Fruit fly (Drosophila melanogaster) whole organism, embryonic: ENCODE measurements around the gene CG12728.

Experiments
- ATbp ChIP-seq: fragments of 200-800 bp; sonication (Bioruptor generic); optimal IDR thresholded peaks from 2 replicates; lab custom pipeline; 2017; ENCODE audit warnings: missing biosample characterization, mild to moderate bottlenecking, missing genetic modification characterization, missing genetic modification reagents
- Ada2b ChIP-seq: fragments of 200-800 bp; sonication (Bioruptor generic); IDR thresholded peaks from 2 replicates; pipeline ENCODE4 v1.3.6; 2022; ENCODE audit warnings: missing biosample characterization, missing genetic modification characterization
- Blimp-1 ChIP-seq: fragments of 200-800 bp; sonication (Bioruptor generic); optimal IDR thresholded peaks from 3 replicates; lab custom pipeline; 2018; ENCODE audit warnings: missing biosample characterization, missing genetic modification characterization, mild to moderate bottlenecking, moderate library complexity, missing genetic modification reagents
- BtbVII ChIP-seq: fragments of 200-800 bp; sonication (Bioruptor generic); optimal IDR thresholded peaks from 3 replicates; lab custom pipeline; 2017; ENCODE audit warnings: missing biosample characterization, mild to moderate bottlenecking, missing genetic modification characterization
- CG11504 ChIP-seq: fragments of 200-800 bp; sonication (Bioruptor generic); optimal IDR thresholded peaks from 3 replicates; lab custom pipeline; 2019; ENCODE audit warnings: missing biosample characterization, mild to moderate bottlenecking, missing genetic modification characterization, moderate library complexity
- CG12942 ChIP-seq: fragments of 200-800 bp; sonication (Bioruptor generic); optimal IDR thresholded peaks from 3 replicates; lab custom pipeline; 2016; ENCODE audit warnings: missing biosample characterization, missing genetic modification characterization
- CG16813 ChIP-seq: fragments of 200-800 bp; sonication (Bioruptor generic); IDR thresholded peaks from 3 replicates; pipeline ENCODE4 v1.3.6; 2022; ENCODE audit warnings: missing biosample characterization, missing genetic modification characterization; ENCODE audit not compliant: partially characterized antibody
- CG17361 ChIP-seq: fragments of 200-800 bp; sonication (Bioruptor generic); IDR thresholded peaks from 3 replicates; pipeline ENCODE4 v1.3.6; 2022; ENCODE audit warnings: missing biosample characterization, missing genetic modification characterization
- CG18476 ChIP-seq: fragments of 200-800 bp; sonication (Bioruptor generic); optimal IDR thresholded peaks from 2 replicates; lab custom pipeline; 2016; ENCODE audit warnings: missing biosample characterization, mild to moderate bottlenecking, missing genetic modification characterization
- CG2712 ChIP-seq: fragments of 200-800 bp; optimal IDR thresholded peaks from 3 replicates; lab custom pipeline; 2019; ENCODE audit warnings: missing biosample characterization, mild to moderate bottlenecking, missing genetic modification characterization, moderate library complexity
- CG32772 ChIP-seq: fragments of 200-800 bp; sonication (Bioruptor generic); IDR thresholded peaks from 2 replicates; pipeline ENCODE4 v1.3.6; 2022; ENCODE audit warnings: missing biosample characterization, missing genetic modification characterization
- CG4617 ChIP-seq: fragments of 200-800 bp; sonication (Bioruptor generic); optimal IDR thresholded peaks from 3 replicates; lab custom pipeline; 2016; ENCODE audit warnings: missing biosample characterization, missing genetic modification characterization, borderline replicate concordance
- CG6689 ChIP-seq: fragments of 200-800 bp; sonication (Bioruptor generic); IDR thresholded peaks from 2 replicates; pipeline ENCODE4 v1.3.6; 2022; ENCODE audit warnings: missing biosample characterization, missing genetic modification characterization
- CG7839 ChIP-seq: fragments of 200-800 bp; sonication (Bioruptor generic); optimal IDR thresholded peaks from 3 replicates; lab custom pipeline; 2018; ENCODE audit warnings: missing biosample characterization, mild to moderate bottlenecking, missing genetic modification characterization, moderate library complexity
- CG8089 ChIP-seq: fragments of 200-800 bp; sonication (Bioruptor generic); optimal IDR thresholded peaks from 3 replicates; lab custom pipeline; 2016; ENCODE audit warnings: missing biosample characterization, missing genetic modification characterization
- CG8290 ChIP-seq, 3 experiments: fragments of 200-800 bp; sonication (Bioruptor generic); optimal IDR thresholded peaks; 2 replicates each; lab custom pipeline; 2016 to 2019; ENCODE audit warnings: missing biosample characterization in 3 of 3, missing genetic modification characterization in 3 of 3, mild to moderate bottlenecking in 2 of 3, moderate library complexity in 1 of 3
- CG8924 ChIP-seq: fragments of 200-800 bp; optimal IDR thresholded peaks from 3 replicates; lab custom pipeline; 2019; ENCODE audit warnings: missing biosample characterization, mild to moderate bottlenecking, missing genetic modification characterization, moderate library complexity
- CG9437 ChIP-seq: fragments of 200-800 bp; sonication (Bioruptor generic); optimal IDR thresholded peaks from 2 replicates; lab custom pipeline; 2018; ENCODE audit warnings: missing biosample characterization, mild to moderate bottlenecking, missing genetic modification characterization
- CTCF ChIP-seq: fragments of 200-800 bp; sonication (Bioruptor generic); optimal IDR thresholded peaks from 2 replicates; lab custom pipeline; 2017; ENCODE audit warnings: missing biosample characterization, mild to moderate bottlenecking, missing genetic modification characterization, moderate library complexity
- Camta ChIP-seq: fragments of 200-800 bp; sonication (Bioruptor generic); optimal IDR thresholded peaks from 2 replicates; lab custom pipeline; 2016; ENCODE audit warnings: missing biosample characterization, missing genetic modification characterization
- D19A ChIP-seq: fragments of 200-800 bp; optimal IDR thresholded peaks from 3 replicates; lab custom pipeline; 2019; ENCODE audit warnings: missing biosample characterization, mild to moderate bottlenecking, missing genetic modification characterization, moderate library complexity
- Drgx ChIP-seq: fragments of 200-800 bp; sonication (Bioruptor generic); IDR thresholded peaks from 2 replicates; pipeline ENCODE4 v1.3.6; 2022; ENCODE audit warnings: missing biosample characterization, missing genetic modification characterization
- Elba2 ChIP-seq: fragments of 200-800 bp; sonication (Bioruptor generic); optimal IDR thresholded peaks from 3 replicates; lab custom pipeline; 2016; ENCODE audit warnings: missing biosample characterization, missing genetic modification characterization
- Hey ChIP-seq: fragments of 200-800 bp; sonication (Bioruptor generic); optimal IDR thresholded peaks from 3 replicates; lab custom pipeline; 2018; ENCODE audit warnings: missing biosample characterization, mild to moderate bottlenecking, missing genetic modification characterization
- HmgD ChIP-seq: fragments of 200-800 bp; sonication (Bioruptor generic); optimal IDR thresholded peaks from 3 replicates; lab custom pipeline; 2016; ENCODE audit warnings: missing biosample characterization, missing genetic modification characterization
- Kr ChIP-seq: fragments of 200-800 bp; sonication (Bioruptor generic); optimal IDR thresholded peaks from 2 replicates; lab custom pipeline; 2017; ENCODE audit warnings: missing biosample characterization, mild to moderate bottlenecking, missing genetic modification characterization
- Mrtf ChIP-seq: fragments of 200-800 bp; sonication (Bioruptor generic); IDR thresholded peaks from 3 replicates; pipeline ENCODE4 v1.3.6; 2022; ENCODE audit warnings: missing biosample characterization, missing genetic modification characterization
- Oli ChIP-seq: fragments of 200-800 bp; sonication (Bioruptor generic); optimal IDR thresholded peaks from 2 replicates; lab custom pipeline; 2018; ENCODE audit warnings: missing biosample characterization, mild to moderate bottlenecking, missing genetic modification characterization, moderate library complexity
- Opbp ChIP-seq: fragments of 200-800 bp; sonication (Bioruptor generic); IDR thresholded peaks from 3 replicates; pipeline ENCODE4 v1.3.6; 2022; ENCODE audit warnings: missing biosample characterization, missing genetic modification characterization; ENCODE audit not compliant: partially characterized antibody
- Rfx ChIP-seq: fragments of 200-800 bp; sonication (Bioruptor generic); IDR thresholded peaks from 2 replicates; pipeline ENCODE4 v1.3.6; 2022; ENCODE audit warnings: missing biosample characterization, missing genetic modification characterization
- Scr ChIP-seq: fragments of 200-800 bp; sonication (Bioruptor generic); IDR thresholded peaks from 2 replicates; pipeline ENCODE4 v1.3.6; 2022; ENCODE audit warnings: missing biosample characterization, missing genetic modification characterization; ENCODE audit not compliant: partially characterized antibody
- Ssrp ChIP-seq: fragments of 200-800 bp; sonication (Bioruptor generic); optimal IDR thresholded peaks from 2 replicates; lab custom pipeline; 2018; ENCODE audit warnings: missing biosample characterization, mild to moderate bottlenecking, missing genetic modification characterization, moderate library complexity
- Taf1 ChIP-seq: fragments of 200-800 bp; sonication (Bioruptor generic); IDR thresholded peaks from 2 replicates; pipeline ENCODE4 v1.3.6; 2022; ENCODE audit warnings: missing biosample characterization, missing genetic modification characterization
- Usf ChIP-seq: fragments of 200-800 bp; sonication (Bioruptor generic); optimal IDR thresholded peaks from 2 replicates; lab custom pipeline; 2017; ENCODE audit warnings: missing genotype, missing biosample characterization, missing genetic modification characterization
- ara ChIP-seq: fragments of 200-800 bp; sonication (Bioruptor generic); IDR thresholded peaks from 2 replicates; pipeline ENCODE4 v1.3.6; 2022; ENCODE audit warnings: missing biosample characterization, missing genetic modification characterization
- chn ChIP-seq: fragments of 200-800 bp; sonication (Bioruptor generic); optimal IDR thresholded peaks from 2 replicates; lab custom pipeline; 2016; ENCODE audit warnings: missing biosample characterization, missing genetic modification characterization
- dmrt99B ChIP-seq: fragments of 200-800 bp; sonication (Bioruptor generic); optimal IDR thresholded peaks from 2 replicates; lab custom pipeline; 2018; ENCODE audit warnings: missing biosample characterization, mild to moderate bottlenecking, missing genetic modification characterization, moderate library complexity
- fd64A ChIP-seq: fragments of 200-800 bp; sonication (Bioruptor generic); optimal IDR thresholded peaks from 3 replicates; lab custom pipeline; 2018; ENCODE audit warnings: missing biosample characterization, mild to moderate bottlenecking, missing genetic modification characterization
- hth ChIP-seq: fragments of >200 bp; optimal IDR thresholded peaks from 2 replicates; lab custom pipeline; 2017; ENCODE audit warnings: inconsistent platforms
- jigr1 ChIP-seq: fragments of 200-800 bp; sonication (Bioruptor generic); IDR thresholded peaks from 3 replicates; pipeline ENCODE4 v1.3.6; 2022; ENCODE audit warnings: missing biosample characterization, missing genetic modification characterization
- klu ChIP-seq: fragments of 200-800 bp; sonication (Bioruptor generic); IDR thresholded peaks from 2 replicates; pipeline ENCODE4 v1.3.6; 2022; ENCODE audit warnings: missing biosample characterization, missing genetic modification characterization
- lmd ChIP-seq: fragments of 200-800 bp; sonication (Bioruptor generic); IDR thresholded peaks from 2 replicates; pipeline ENCODE4 v1.3.6; 2022; ENCODE audit warnings: missing biosample characterization, missing genetic modification characterization
- lola ChIP-seq, 3 experiments: fragments of >200 bp in 2 of 3; fragments of 200-800 bp in 1 of 3; sonication (Bioruptor generic) in 1 of 3; optimal IDR thresholded peaks; 2 replicates each; lab custom pipeline; 2017 to 2019; ENCODE audit warnings: missing biosample characterization in 3 of 3, missing genetic modification characterization in 3 of 3, mild to moderate bottlenecking in 1 of 3, moderate library complexity in 1 of 3
- org-1 ChIP-seq: fragments of 200-800 bp; sonication (Bioruptor generic); optimal IDR thresholded peaks from 2 replicates; lab custom pipeline; 2017; ENCODE audit warnings: missing biosample characterization, missing genetic modification characterization
- peb ChIP-seq: fragments of 200-800 bp; sonication (Bioruptor generic); IDR thresholded peaks from 2 replicates; pipeline ENCODE4 v1.3.6; 2022; ENCODE audit warnings: missing biosample characterization, missing genetic modification characterization
- psq ChIP-seq: fragments of 200-800 bp; sonication (Bioruptor generic); optimal IDR thresholded peaks from 2 replicates; lab custom pipeline; 2017; ENCODE audit warnings: missing biosample characterization, missing genetic modification characterization
- repo ChIP-seq: fragments of 200-800 bp; sonication (Bioruptor generic); optimal IDR thresholded peaks from 2 replicates; lab custom pipeline; 2016; ENCODE audit warnings: missing biosample characterization, missing genetic modification characterization
- ttk ChIP-seq: fragments of 200-800 bp; sonication (Bioruptor generic); IDR thresholded peaks from 2 replicates; pipeline ENCODE4 v2.1.2; 2022; ENCODE audit warnings: missing biosample characterization, missing genetic modification characterization
- unpg ChIP-seq: fragments of 200-800 bp; sonication (Bioruptor generic); optimal IDR thresholded peaks from 3 replicates; lab custom pipeline; 2018; ENCODE audit warnings: missing biosample characterization, mild to moderate bottlenecking, missing genetic modification characterization, moderate library complexity
- zfh1 ChIP-seq: fragments of 200-800 bp; sonication (Bioruptor generic); IDR thresholded peaks from 3 replicates; pipeline ENCODE4 v1.3.6; 2022; ENCODE audit warnings: missing biosample characterization, missing genetic modification characterization

Gene CG12728

dm6 chrX:5980883-5981282 is 38.5 kb downstream of the CG12728 start (continued):
- peak; percentile 51 for TF ChIP-seq Ssrp (tag; lab: Kevin White, UChicago)
- TF ChIP-seq unpg: peak; percentile 82
- TF ChIP-seq lola (GFP tag; optimal IDR thresholded peaks at IDR 0.05; lab: Kevin White, UChicago): no peak
- TF ChIP-seq CG16813 (GFP tag; lab: Robert Waterston, UW): no peak
- TF ChIP-seq klu (GFP tag; lab: Robert Waterston, UW): peak; percentile 65; the same call in 1 of the 2 replicates
- TF ChIP-seq Kr (GFP tag; lab: Kevin White, UChicago): no peak
- peak; percentile 32; the same call in 1 of the 3 replicates for TF ChIP-seq jigr1 (GFP tag; lab: Robert Waterston, UW)
- TF ChIP-seq zfh1 (GFP tag; lab: Robert Waterston, UW): peak; percentile 81
- peak; percentile 57 for TF ChIP-seq peb (GFP tag; lab: Robert Waterston, UW)
- TF ChIP-seq Hey: no peak
- TF ChIP-seq BtbVII (GFP tag; lab: Kevin White, UChicago): peak; percentile 78
- peak; percentile 53 for TF ChIP-seq D19A (tag; lab: Kevin White, UChicago)
- no peak for TF ChIP-seq Opbp (GFP tag; lab: Robert Waterston, UW)
- TF ChIP-seq CG12942: peak; percentile 41
- peak; percentile 69 for TF ChIP-seq org-1
- TF ChIP-seq Oli: peak; percentile 75
- no peak for TF ChIP-seq Scr
- TF ChIP-seq Usf (GFP tag; lab: Kevin White, UChicago): peak; percentile 30
- peak; percentile 28 for TF ChIP-seq Camta (GFP tag; lab: Kevin White, UChicago)
- TF ChIP-seq CG9437 (GFP tag; lab: Kevin White, UChicago): peak; percentile 42
- TF ChIP-seq Ada2b (GFP tag; lab: Robert Waterston, UW): peak; percentile 84
- TF ChIP-seq CG8290 (GFP tag; optimal IDR thresholded peaks at IDR 0.05; lab: Kevin White, UChicago): no peak
- peak in 1 of 2 experiments; percentile 94 for TF ChIP-seq CG8290 (tag; optimal IDR thresholded peaks at IDR 0.05; lab: Kevin White, UChicago)
- peak; percentile 84 for TF ChIP-seq CG7839 (tag; lab: Kevin White, UChicago)
- no peak for TF ChIP-seq fd64A (GFP tag; lab: Kevin White, UChicago)
- peak; percentile 76 for TF ChIP-seq CG8924 (tag; lab: Kevin White, UChicago)
- peak; percentile 73 for TF ChIP-seq CG32772 (GFP tag; lab: Robert Waterston, UW)

- TF ChIP-seq Drgx (GFP tag; lab: Robert Waterston, UW) (peak; percentile 24), CTCF (GFP tag; lab: Kevin White, UChicago) (no peak), repo (no peak), psq (GFP tag; lab: Kevin White, UChicago) (no peak), Elba2 (GFP tag; lab: Kevin White, UChicago) (no peak), hth (lab: Kevin White, UChicago) (no peak), HmgD (GFP tag; lab: Kevin White, UChicago) (no peak)
These were observed 39.0 kb downstream of the CG12728 start for dm6 chrX:5981410-5981809.

DNA sequence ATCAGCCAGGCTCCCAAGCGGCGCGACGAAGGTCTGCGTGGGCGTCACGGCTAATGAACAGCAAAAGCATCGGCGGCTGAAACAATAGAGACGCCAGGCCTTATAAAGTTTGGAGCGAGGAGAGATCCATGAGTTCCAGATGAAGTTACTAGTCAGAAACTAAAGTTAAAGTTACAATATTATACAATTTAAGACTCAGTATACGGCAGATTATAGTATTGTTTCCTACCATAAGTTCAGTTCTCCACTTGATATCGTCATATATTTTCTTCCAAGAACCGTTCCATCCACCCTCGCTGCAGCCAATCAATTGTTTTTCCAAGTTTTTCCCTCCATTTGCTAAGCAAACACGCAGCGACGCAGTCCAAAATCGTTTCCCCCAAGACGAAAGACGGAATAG is 41.0 kb downstream of the CG12728 start:
- TF ChIP-seq Taf1 (GFP tag; lab: Robert Waterston, UW) (no peak), CG4617 (GFP tag; lab: Kevin White, UChicago) (no peak), CG7839 (tag; lab: Kevin White, UChicago) (peak; percentile 19), ATbp (GFP tag; lab: Kevin White, UChicago) (peak; percentile 21), ara (GFP tag; lab: Robert Waterston, UW) (peak; percentile 36; the same call in 1 of the 2 replicates), Rfx (0 out of 2 replicates have a peak, but pooled peaks have one; percentile 23), Blimp-1 (peak; percentile 25), CG2712 (tag; lab: Kevin White, UChicago) (peak; percentile 30), dmrt99B (peak; percentile 28), CG18476 (GFP tag; lab: Kevin White, UChicago) (peak; percentile 63), CG17361 (GFP tag; lab: Robert Waterston, UW) (0 out of 3 replicates have a peak, but pooled peaks have one; percentile 19), CG6689 (0 out of 2 replicates have a peak, but pooled peaks have one; percentile 34), chn (GFP tag; lab: Kevin White, UChicago) (no peak), lmd (GFP tag; lab: Robert Waterston, UW) (0 out of 2 replicates have a peak, but pooled peaks have one; percentile 11), CG8089 (no peak), Mrtf (GFP tag; lab: Robert Waterston, UW) (0 out of 3 replicates have a peak, but pooled peaks have one; percentile 24), ttk (GFP tag; lab: Robert Waterston, UW) (0 out of 2 replicates have a peak, but pooled peaks have one; percentile 18), CG11504 (peak; percentile 36)
